Worm (Caenorhabditis elegans) whole organism, midembryonic: ENCODE measurements around the gene cyp-33C6.
"Not testable (repeated sequence)": the region's sequence is repeated elsewhere in the genome, so short reads cannot be mapped to it uniquely, and the experiment has no call there.

Source experiments
- T22C8.4 ChIP-seq: fragments of 200-800 bp; sonication (Bioruptor generic); IDR thresholded peaks from 2 replicates; pipeline ENCODE4 v1.3.6; 2022; ENCODE audit warnings: missing genetic modification characterization, missing compliant biosample characterization
- cog-1 ChIP-seq: sonication (generic microtip); optimal IDR thresholded peaks from 2 replicates; lab custom pipeline; 2016; ENCODE audit warnings: missing genetic modification characterization, missing compliant biosample characterization
- flt-1 ChIP-seq: fragments of 200-800 bp; sonication (Bioruptor generic); IDR thresholded peaks from 2 replicates; pipeline ENCODE4 v1.3.6; 2022; ENCODE audit warnings: missing genetic modification characterization, missing compliant biosample characterization
- klf-2 ChIP-seq: fragments of 200-800 bp; sonication (Bioruptor generic); conservative IDR thresholded peaks from 2 replicates; pipeline ENCODE4 v1.3.6; 2022; ENCODE audit warnings: missing genetic modification reagents, missing genetic modification characterization, missing compliant biosample characterization
- med-1 ChIP-seq: sonication (generic microtip); optimal IDR thresholded peaks from 2 replicates; lab custom pipeline; 2017; ENCODE audit warnings: missing genetic modification characterization, mild to moderate bottlenecking, missing compliant biosample characterization, antibody characterized with exemption, missing genetic modification reagents; ENCODE audit not compliant: insufficient read depth
- ref-1 ChIP-seq: fragments of 200-800 bp; sonication (Bioruptor generic); conservative IDR thresholded peaks from 2 replicates; pipeline ENCODE4 v1.3.6; 2022; ENCODE audit warnings: missing genetic modification reagents, missing genetic modification characterization, missing compliant biosample characterization
- tab-1 ChIP-seq: fragments of 200-800 bp; sonication (Bioruptor generic); IDR thresholded peaks from 2 replicates; pipeline ENCODE4 v1.3.6; 2022; ENCODE audit warnings: missing genetic modification characterization, missing compliant biosample characterization
- ztf-23 ChIP-seq: fragments of 200-800 bp; sonication (Bioruptor generic); IDR thresholded peaks from 2 replicates; pipeline ENCODE4 v1.3.6; 2022; ENCODE audit warnings: missing genetic modification reagents, missing genetic modification characterization, missing compliant biosample characterization
- ztf-29 ChIP-seq: fragments of 200-800 bp; sonication (Bioruptor generic); IDR thresholded peaks from 2 replicates; pipeline ENCODE4 v1.3.6; 2022; ENCODE audit warnings: missing genetic modification reagents, missing genetic modification characterization, missing compliant biosample characterization

The cyp-33C6 gene

ce11 chrV:2274253-2274892 lies 25.2 kb upstream of the cyp-33C6 start, which contains the start of the genes Y5H2A.4 and abu-4:
Y5H2A.4 (minus strand) TSS chrV:2274353.
abu-4 (plus strand) TSS chrV:2274842.
- TF ChIP-seq med-1 (GFP tag; lab: Kevin White, UChicago) (no peak), T22C8.4 (GFP tag; lab: Robert Waterston, UW) (no peak), ztf-23 (GFP tag; lab: Robert Waterston, UW) (no peak), tab-1 (no peak), cog-1 (tag; lab: Kevin White, UChicago) (no peak), flt-1 (GFP tag; lab: Robert Waterston, UW) (no peak), ztf-29 (GFP tag; lab: Robert Waterston, UW) (no peak), ref-1 (GFP tag; lab: Robert Waterston, UW) (no peak), klf-2 (GFP tag; lab: Robert Waterston, UW) (no peak)

ce11 chrV:2271750-2272149 lies 22.5 kb upstream of the cyp-33C6 start, which contains the start of gene Y5H2A.1:
Y5H2A.1 (minus strand) TSS chrV:2271850.
- TF ChIP-seq ztf-23 (GFP tag; lab: Robert Waterston, UW) (no peak), ref-1 (GFP tag; lab: Robert Waterston, UW) (no peak), ztf-29 (GFP tag; lab: Robert Waterston, UW) (no peak), T22C8.4 (GFP tag; lab: Robert Waterston, UW) (no peak), flt-1 (GFP tag; lab: Robert Waterston, UW) (no peak), med-1 (GFP tag; lab: Kevin White, UChicago) (no peak), tab-1 (no peak), cog-1 (tag; lab: Kevin White, UChicago) (no peak), klf-2 (GFP tag; lab: Robert Waterston, UW) (no peak)

- TF ChIP-seq klf-2 (GFP tag; lab: Robert Waterston, UW) (no peak), med-1 (GFP tag; lab: Kevin White, UChicago) (no peak), T22C8.4 (GFP tag; lab: Robert Waterston, UW) (no peak)
Observed at ce11 chrV:2266958-2267357, 17.7 kb upstream of the cyp-33C6 start, which contains the start of gene nhr-275. nhr-275 (minus strand) TSS chrV:2267058.

DNA sequence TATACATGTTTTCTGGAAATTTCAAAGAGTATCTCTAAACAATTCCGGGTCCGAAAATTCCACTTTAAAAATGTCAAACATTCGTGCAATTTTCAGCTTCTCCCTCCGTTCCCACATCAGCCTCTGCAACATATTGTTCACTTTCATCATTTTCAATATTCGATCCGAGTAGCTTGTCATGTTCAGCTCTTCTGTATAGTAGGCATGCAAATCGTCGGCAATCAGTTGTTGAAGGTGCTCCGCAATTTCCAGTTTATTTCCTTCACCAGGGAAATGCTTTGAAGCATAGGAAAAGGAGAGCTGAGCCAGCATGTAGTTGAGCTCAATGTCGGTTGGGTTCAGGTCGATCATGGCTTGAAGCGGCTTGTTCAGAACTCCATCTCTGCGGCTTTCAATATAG lies 15.7 kb upstream of the cyp-33C6 start:
- no peak for TF ChIP-seq T22C8.4 (GFP tag; lab: Robert Waterston, UW)
- no peak for TF ChIP-seq ztf-29 (GFP tag; lab: Robert Waterston, UW)
- TF ChIP-seq tab-1, result no peak
- TF ChIP-seq ztf-23 (GFP tag; lab: Robert Waterston, UW), result no peak
- TF ChIP-seq klf-2 (GFP tag; lab: Robert Waterston, UW), result no peak
- TF ChIP-seq ref-1 (GFP tag; lab: Robert Waterston, UW), result no peak
- no peak for TF ChIP-seq cog-1 (tag; lab: Kevin White, UChicago)
- no peak for TF ChIP-seq flt-1 (GFP tag; lab: Robert Waterston, UW)
- no peak for TF ChIP-seq med-1 (GFP tag; lab: Kevin White, UChicago)

DNA sequence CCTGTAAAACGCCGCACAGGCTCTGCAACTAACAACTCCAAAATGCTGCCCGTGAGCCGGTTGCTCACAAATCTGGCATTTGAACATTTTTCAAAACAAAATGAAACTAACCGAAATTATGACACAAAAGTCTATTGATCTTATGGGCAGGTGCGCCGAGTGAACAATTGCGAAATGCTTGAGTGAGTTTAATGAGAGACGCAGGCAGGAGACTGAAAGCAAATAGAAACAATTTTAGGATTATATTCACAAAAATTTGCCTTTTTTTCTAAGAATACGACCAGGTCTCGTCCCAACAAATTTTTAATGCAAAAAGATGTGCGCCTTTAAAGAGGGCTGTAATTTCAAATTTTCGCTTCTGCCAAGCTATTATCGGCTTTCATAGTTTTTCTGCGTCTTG lies 15.2 kb upstream of the cyp-33C6 start, which contains the start of gene nhr-183:
nhr-183 (minus strand) TSS at position 180 of the 400 bp plus-strand sequence.
- TF ChIP-seq T22C8.4 (GFP tag; lab: Robert Waterston, UW), result no peak
- no peak for TF ChIP-seq tab-1
- TF ChIP-seq cog-1 (tag; lab: Kevin White, UChicago), result no peak
- TF ChIP-seq ref-1 (GFP tag; lab: Robert Waterston, UW), result no peak
- TF ChIP-seq ztf-23 (GFP tag; lab: Robert Waterston, UW), result no peak
- TF ChIP-seq med-1 (GFP tag; lab: Kevin White, UChicago), result no peak

DNA sequence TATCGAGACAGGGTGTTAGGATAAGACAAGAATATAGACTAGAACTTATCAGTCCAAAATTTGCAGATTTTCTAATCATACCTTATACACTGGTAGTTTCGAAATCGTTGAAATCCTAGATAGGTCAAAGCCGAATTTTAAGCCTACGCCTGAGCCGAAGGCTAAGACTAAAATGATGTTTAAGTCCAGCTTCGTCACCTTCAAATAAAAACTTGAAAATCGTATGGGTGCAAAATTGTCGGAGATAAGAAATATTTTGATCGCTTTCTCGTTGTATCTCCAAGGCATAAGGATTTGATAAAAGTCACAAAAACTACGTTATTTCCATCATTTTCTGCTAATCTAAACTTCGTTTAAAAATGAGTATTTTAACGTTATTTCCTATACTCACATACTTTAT lies 11.4 kb upstream of the cyp-33C6 start, which contains the start of gene F41B5.12:
F41B5.12 (plus strand) TSS at position 301 of the 400 bp plus-strand sequence.
- TF ChIP-seq ztf-23 (GFP tag; lab: Robert Waterston, UW) (no peak), cog-1 (tag; lab: Kevin White, UChicago) (no peak), ref-1 (GFP tag; lab: Robert Waterston, UW) (no peak), klf-2 (GFP tag; lab: Robert Waterston, UW) (no peak), ztf-29 (GFP tag; lab: Robert Waterston, UW) (no peak), med-1 (GFP tag; lab: Kevin White, UChicago) (no peak), T22C8.4 (GFP tag; lab: Robert Waterston, UW) (no peak), tab-1 (no peak), flt-1 (GFP tag; lab: Robert Waterston, UW) (no peak)

DNA sequence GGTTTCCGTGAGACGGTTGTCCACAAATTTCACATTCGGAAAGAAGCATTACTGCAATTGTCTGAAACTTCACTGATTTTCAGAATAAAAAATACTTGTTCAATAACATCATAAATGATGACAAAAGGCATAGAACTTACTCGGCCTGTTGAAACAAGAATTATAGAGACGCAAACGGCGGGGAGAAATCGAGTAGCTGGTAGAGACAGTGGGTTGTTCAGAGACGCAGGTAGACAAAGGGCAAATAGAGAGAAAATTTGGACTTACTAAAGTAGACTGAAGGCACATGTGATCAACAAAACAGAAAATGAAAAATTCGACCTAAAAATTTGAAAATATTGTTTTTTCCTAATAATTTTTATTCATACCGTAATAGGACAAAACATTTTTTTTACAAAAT lies 10.5 kb upstream of the cyp-33C6 start, which contains the start of gene nhr-182:
nhr-182 (minus strand) TSS at position 178 of the 400 bp plus-strand sequence.
- TF ChIP-seq T22C8.4 (GFP tag; lab: Robert Waterston, UW), result no peak
- no peak for TF ChIP-seq flt-1 (GFP tag; lab: Robert Waterston, UW)
- no peak for TF ChIP-seq med-1 (GFP tag; lab: Kevin White, UChicago)
- TF ChIP-seq ztf-23 (GFP tag; lab: Robert Waterston, UW), result no peak
- no peak for TF ChIP-seq tab-1
- TF ChIP-seq ref-1 (GFP tag; lab: Robert Waterston, UW), result no peak
- TF ChIP-seq cog-1 (tag; lab: Kevin White, UChicago), result no peak
- TF ChIP-seq ztf-29 (GFP tag; lab: Robert Waterston, UW), result no peak
- no peak for TF ChIP-seq klf-2 (GFP tag; lab: Robert Waterston, UW)

DNA sequence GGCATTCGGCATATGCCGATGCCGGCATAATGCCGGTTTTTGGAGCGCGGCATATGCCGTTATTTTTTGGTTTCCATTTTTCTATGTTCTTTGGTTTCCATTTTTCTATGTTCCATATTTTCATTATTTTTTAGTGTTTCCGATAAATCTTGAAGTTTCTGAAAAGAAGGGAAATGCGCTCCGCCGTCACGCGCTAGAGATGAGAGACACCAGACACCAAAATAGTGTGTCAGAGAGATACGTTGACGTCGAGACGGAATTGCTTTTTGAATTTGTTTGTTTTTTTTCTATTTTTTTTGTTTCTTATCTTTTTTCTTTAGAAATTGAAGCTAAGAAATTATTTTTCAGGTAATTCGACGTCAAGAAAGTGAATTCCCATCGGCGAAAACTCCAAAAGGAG lies 6.0 kb upstream of the cyp-33C6 start, which contains the start of gene F41B5.1:
F41B5.1 (plus strand) TSS at position 343 of the 400 bp plus-strand sequence.
- TF ChIP-seq med-1 (GFP tag; lab: Kevin White, UChicago); tab-1; ref-1 (GFP tag; lab: Robert Waterston, UW): not testable (repeated sequence)

ce11 chrV:2254553-2255124 lies 5.4 kb upstream of the cyp-33C6 start, which contains the start of gene str-253:
str-253 (minus strand) TSS chrV:2254603.
- TF ChIP-seq med-1 (GFP tag; lab: Kevin White, UChicago) (no peak), T22C8.4 (GFP tag; lab: Robert Waterston, UW) (no peak)
